ENCODE assay signal across 4 worm cellular contexts in genomic region chrII:14249489-14249888, ce11.
TF ChIP-seq lines count a peak whose summit lies in the region.

No protein-coding gene starts in this region.

TF ChIP-seq in whole organism, L2 larva, 48 proteins besides CTCF, POLR2A, EP300 and RAD21 (continues in another document):
- TF ChIP-seq C34F6.9 (tag; optimal IDR thresholded peaks at IDR 0.05; lab: Kevin White, UChicago): peak; percentile 43
- no peak for TF ChIP-seq nhr-11 (tag; optimal IDR thresholded peaks at IDR 0.05; lab: Kevin White, UChicago)
- peak; percentile 25 for TF ChIP-seq unc-55 (GFP tag; optimal IDR thresholded peaks at IDR 0.05; lab: Kevin White, UChicago)
- peak; percentile 19 for TF ChIP-seq sma-3 (GFP tag; optimal IDR thresholded peaks at IDR 0.05; lab: Kevin White, UChicago)
- no peak for TF ChIP-seq blmp-1 (tag; optimal IDR thresholded peaks at IDR 0.05; lab: Kevin White, UChicago; ENCODE audit: insufficient read depth)
- TF ChIP-seq mbf-1 (tag; optimal IDR thresholded peaks at IDR 0.05; lab: Kevin White, UChicago): no peak
- TF ChIP-seq lin-39 (tag; optimal IDR thresholded peaks at IDR 0.05; lab: Kevin White, UChicago): no peak
- TF ChIP-seq elt-3 (tag; optimal IDR thresholded peaks at IDR 0.05; lab: Kevin White, UChicago): no peak
- peak; percentile 51 for TF ChIP-seq F13H6.1 (tag; optimal IDR thresholded peaks at IDR 0.05; lab: Kevin White, UChicago)
- peak in 1 of 2 experiments; percentile 8 for TF ChIP-seq lsy-2 (tag; optimal IDR thresholded peaks at IDR 0.05; lab: Kevin White, UChicago)
- no peak for TF ChIP-seq ceh-16 (tag; optimal IDR thresholded peaks at IDR 0.05; lab: Kevin White, UChicago)
- no peak for TF ChIP-seq zag-1 (tag; optimal IDR thresholded peaks at IDR 0.05; lab: Kevin White, UChicago)
- TF ChIP-seq nhr-12 (tag; optimal IDR thresholded peaks at IDR 0.05; lab: Kevin White, UChicago): no peak
- TF ChIP-seq snpc-4 (tag; optimal IDR thresholded peaks at IDR 0.05; lab: Kevin White, UChicago): no peak
- peak; percentile 14 for TF ChIP-seq egl-27 (tag; optimal IDR thresholded peaks at IDR 0.05; lab: Kevin White, UChicago)
- peak; percentile 37 for TF ChIP-seq nhr-25 (tag; optimal IDR thresholded peaks at IDR 0.05; lab: Kevin White, UChicago)
- peak; percentile 79 for TF ChIP-seq nhr-129 (tag; optimal IDR thresholded peaks at IDR 0.05; lab: Kevin White, UChicago)
- peak; percentile 39 for TF ChIP-seq ztf-4 (tag; optimal IDR thresholded peaks at IDR 0.05; lab: Kevin White, UChicago)
- TF ChIP-seq nhr-77 (tag; optimal IDR thresholded peaks at IDR 0.05; lab: Kevin White, UChicago): no peak
- no peak for TF ChIP-seq ztf-1 (GFP tag; conservative IDR thresholded peaks at IDR 0.05; lab: Robert Waterston, UW)
- no peak for TF ChIP-seq skn-1 (tag; optimal IDR thresholded peaks at IDR 0.05; lab: Kevin White, UChicago)
- TF ChIP-seq mdl-1 (tag; optimal IDR thresholded peaks at IDR 0.05; lab: Kevin White, UChicago): peak; percentile 53 to 60
- TF ChIP-seq sem-4 (tag; optimal IDR thresholded peaks at IDR 0.05; lab: Kevin White, UChicago): no peak
- TF ChIP-seq lin-13 (GFP tag; optimal IDR thresholded peaks at IDR 0.05; lab: Kevin White, UChicago): peak; percentile 14

TF ChIP-seq in whole organism, L4 larva, 104 proteins besides CTCF, POLR2A, EP300 and RAD21 (continues in another document):
- no peak for TF ChIP-seq ztf-7 (tag; optimal IDR thresholded peaks at IDR 0.05; lab: Kevin White, UChicago)
- no peak for TF ChIP-seq ztf-11 (tag; optimal IDR thresholded peaks at IDR 0.05; lab: Kevin White, UChicago)
- TF ChIP-seq daf-16 (GFP tag; optimal IDR thresholded peaks at IDR 0.05; lab: Kevin White, UChicago): no peak
- peak; percentile 57 for TF ChIP-seq daf-16 (tag; optimal IDR thresholded peaks at IDR 0.05; lab: Kevin White, UChicago)
- TF ChIP-seq mes-2 (tag; optimal IDR thresholded peaks at IDR 0.05; lab: Kevin White, UChicago; ENCODE audit: poor library complexity, severe bottlenecking): peak; percentile 73
- peak; percentile 45; the same call in 1 of the 2 replicates for TF ChIP-seq madf-9 (GFP tag; conservative IDR thresholded peaks at IDR 0.05; lab: Robert Waterston, UW)
- TF ChIP-seq hif-1 (tag; optimal IDR thresholded peaks at IDR 0.05; lab: Kevin White, UChicago): peak in 1 of 2 experiments; percentile 38
- peak; percentile 85 for TF ChIP-seq hlh-30 (tag; optimal IDR thresholded peaks at IDR 0.05; lab: Kevin White, UChicago; ENCODE audit: insufficient read depth)
- no peak for TF ChIP-seq ceh-62 (tag; optimal IDR thresholded peaks at IDR 0.05; lab: Kevin White, UChicago)
- peak; percentile 47 for TF ChIP-seq dve-1 (tag; optimal IDR thresholded peaks at IDR 0.05; lab: Kevin White, UChicago; ENCODE audit: insufficient read depth)
- TF ChIP-seq egl-43 (GFP tag; IDR thresholded peaks at IDR 0.05; lab: Robert Waterston, UW): no peak
- no peak for TF ChIP-seq Y75B8A.6 (GFP tag; IDR thresholded peaks at IDR 0.05; lab: Robert Waterston, UW)
- no peak for TF ChIP-seq cey-2 (tag; optimal IDR thresholded peaks at IDR 0.05; lab: Kevin White, UChicago; ENCODE audit: borderline replicate concordance, insufficient read depth)
- TF ChIP-seq pqm-1 (tag; optimal IDR thresholded peaks at IDR 0.05; lab: Kevin White, UChicago): no peak
- peak; percentile 50 for TF ChIP-seq ceh-28 (tag; optimal IDR thresholded peaks at IDR 0.05; lab: Kevin White, UChicago)
- peak; percentile 99 for TF ChIP-seq aha-1 (tag; lab: Kevin White, UChicago)
- no peak for TF ChIP-seq vab-7 (GFP tag; IDR thresholded peaks at IDR 0.05; lab: Robert Waterston, UW)
- no peak for TF ChIP-seq nhr-76 (tag; optimal IDR thresholded peaks at IDR 0.05; lab: Kevin White, UChicago)
- TF ChIP-seq zag-1 (tag; optimal IDR thresholded peaks at IDR 0.05; lab: Kevin White, UChicago): no peak
- peak; percentile 42 for TF ChIP-seq nhr-6 (tag; optimal IDR thresholded peaks at IDR 0.05; lab: Kevin White, UChicago)
- no peak for TF ChIP-seq Y5F2A.4 (GFP tag; optimal IDR thresholded peaks at IDR 0.05; lab: Kevin White, UChicago)
- no peak for TF ChIP-seq zip-2 (tag; optimal IDR thresholded peaks at IDR 0.05; lab: Kevin White, UChicago)
- TF ChIP-seq tag-97 (GFP tag; IDR thresholded peaks at IDR 0.05; lab: Robert Waterston, UW): no peak

TF ChIP-seq in whole organism, late embryonic, 69 proteins besides CTCF, POLR2A, EP300 and RAD21 (continues in another document):
- peak; percentile 45 for TF ChIP-seq fkh-10 (GFP tag; optimal IDR thresholded peaks at IDR 0.05; lab: Kevin White, UChicago)
- TF ChIP-seq ceh-6 (GFP tag; optimal IDR thresholded peaks at IDR 0.05; lab: Kevin White, UChicago): peak; percentile 8
- TF ChIP-seq npax-4 (tag; optimal IDR thresholded peaks at IDR 0.05; lab: Kevin White, UChicago): no peak
- peak; percentile 49 for TF ChIP-seq ceh-34 (tag; optimal IDR thresholded peaks at IDR 0.05; lab: Kevin White, UChicago)
- TF ChIP-seq elt-2 (tag; optimal IDR thresholded peaks at IDR 0.05; lab: Kevin White, UChicago): no peak
- TF ChIP-seq sdc-2 (tag; optimal IDR thresholded peaks at IDR 0.05; lab: Kevin White, UChicago): peak; percentile 30
- peak; percentile 19 for TF ChIP-seq hlh-6 (tag; optimal IDR thresholded peaks at IDR 0.05; lab: Kevin White, UChicago)
- peak; percentile 29 for TF ChIP-seq lin-11 (tag; optimal IDR thresholded peaks at IDR 0.05; lab: Kevin White, UChicago)
- TF ChIP-seq ceh-31 (tag; optimal IDR thresholded peaks at IDR 0.05; lab: Kevin White, UChicago): peak; percentile 62
- peak; percentile 14 for TF ChIP-seq ref-2 (tag; optimal IDR thresholded peaks at IDR 0.05; lab: Kevin White, UChicago)
- no peak for TF ChIP-seq ztf-16 (tag; optimal IDR thresholded peaks at IDR 0.05; lab: Kevin White, UChicago)
- TF ChIP-seq ceh-19 (GFP tag; optimal IDR thresholded peaks at IDR 0.05; lab: Kevin White, UChicago): peak; percentile 33
- TF ChIP-seq tbx-2 (tag; optimal IDR thresholded peaks at IDR 0.05; lab: Kevin White, UChicago): peak; percentile 67
- no peak for TF ChIP-seq fax-1 (tag; optimal IDR thresholded peaks at IDR 0.05; lab: Kevin White, UChicago)
- peak; percentile 40 for TF ChIP-seq unc-42 (tag; optimal IDR thresholded peaks at IDR 0.05; lab: Kevin White, UChicago)
- no peak for TF ChIP-seq tbx-7 (tag; optimal IDR thresholded peaks at IDR 0.05; lab: Kevin White, UChicago)
- TF ChIP-seq hlh-30 (tag; optimal IDR thresholded peaks at IDR 0.05; lab: Kevin White, UChicago; ENCODE audit: insufficient read depth): peak; percentile 66
- TF ChIP-seq ama-1 (optimal IDR thresholded peaks at IDR 0.05; lab: Kevin White, UChicago): peak; percentile 64
- peak; percentile 68 for TF ChIP-seq ceh-48 (tag; optimal IDR thresholded peaks at IDR 0.05; lab: Kevin White, UChicago)
- peak; percentile 76 for TF ChIP-seq nfya-1 (tag; optimal IDR thresholded peaks at IDR 0.05; lab: Kevin White, UChicago)
- TF ChIP-seq madf-2 (tag; optimal IDR thresholded peaks at IDR 0.05; lab: Kevin White, UChicago): peak; percentile 99
- peak; percentile 1 for TF ChIP-seq hlh-8 (tag; optimal IDR thresholded peaks at IDR 0.05; lab: Kevin White, UChicago)
- no peak for TF ChIP-seq unc-3 (GFP tag; conservative IDR thresholded peaks at IDR 0.05; lab: Robert Waterston, UW)
- TF ChIP-seq unc-3 (tag; optimal IDR thresholded peaks at IDR 0.05; lab: Kevin White, UChicago): no peak
- peak; percentile 52 for TF ChIP-seq mec-3 (tag; optimal IDR thresholded peaks at IDR 0.05; lab: Kevin White, UChicago; ENCODE audit: borderline replicate concordance)

TF ChIP-seq in whole organism, mixed stage, embryonic, 35 proteins besides CTCF, POLR2A, EP300 and RAD21 (continues in another document):
- no peak for TF ChIP-seq unc-62 (GFP tag; optimal IDR thresholded peaks at IDR 0.05; lab: Kevin White, UChicago)
- TF ChIP-seq elt-1 (tag; optimal IDR thresholded peaks at IDR 0.05; lab: Kevin White, UChicago; ENCODE audit: borderline replicate concordance, insufficient read depth): no peak
- TF ChIP-seq flh-1 (GFP tag; optimal IDR thresholded peaks at IDR 0.05; lab: Kevin White, UChicago): no peak
- TF ChIP-seq nhr-76 (tag; optimal IDR thresholded peaks at IDR 0.05; lab: Kevin White, UChicago): peak; percentile 22
- no peak for TF ChIP-seq zip-8 (tag; optimal IDR thresholded peaks at IDR 0.05; lab: Kevin White, UChicago)
- no peak for TF ChIP-seq unc-120 (tag; optimal IDR thresholded peaks at IDR 0.05; lab: Kevin White, UChicago; ENCODE audit: poor library complexity, severe bottlenecking)
- TF ChIP-seq ceh-43 (GFP tag; optimal IDR thresholded peaks at IDR 0.05; lab: Kevin White, UChicago): no peak
- no peak for TF ChIP-seq snpc-4 (tag; optimal IDR thresholded peaks at IDR 0.05; lab: Kevin White, UChicago)
- TF ChIP-seq elt-3 (tag; optimal IDR thresholded peaks at IDR 0.05; lab: Kevin White, UChicago): no peak
- TF ChIP-seq ham-2 (GFP tag; optimal IDR thresholded peaks at IDR 0.05; lab: Kevin White, UChicago): no peak
- no peak for TF ChIP-seq nhr-12 (tag; optimal IDR thresholded peaks at IDR 0.05; lab: Kevin White, UChicago)
- peak; percentile 31 for TF ChIP-seq ces-1 (GFP tag; optimal IDR thresholded peaks at IDR 0.05; lab: Kevin White, UChicago)
- peak; percentile 49 for TF ChIP-seq ztf-11 (tag; optimal IDR thresholded peaks at IDR 0.05; lab: Kevin White, UChicago)
- TF ChIP-seq mep-1 (tag; optimal IDR thresholded peaks at IDR 0.05; lab: Kevin White, UChicago): peak; percentile 34
- TF ChIP-seq drap-1 (GFP tag; optimal IDR thresholded peaks at IDR 0.05; lab: Kevin White, UChicago): peak; percentile 27
- TF ChIP-seq blmp-1 (tag; optimal IDR thresholded peaks at IDR 0.05; lab: Kevin White, UChicago): no peak
- no peak for TF ChIP-seq ceh-39 (tag; optimal IDR thresholded peaks at IDR 0.05; lab: Kevin White, UChicago)
- TF ChIP-seq unc-39 (tag; optimal IDR thresholded peaks at IDR 0.05; lab: Kevin White, UChicago): no peak
- TF ChIP-seq sptf-1 (tag; optimal IDR thresholded peaks at IDR 0.05; lab: Kevin White, UChicago): peak; percentile 46
- TF ChIP-seq hlh-1 (tag; optimal IDR thresholded peaks at IDR 0.05; lab: Kevin White, UChicago): peak; percentile 56
- TF ChIP-seq nhr-237 (tag; optimal IDR thresholded peaks at IDR 0.05; lab: Kevin White, UChicago): no peak
- peak; percentile 14 for TF ChIP-seq pha-4 (tag; optimal IDR thresholded peaks at IDR 0.05; lab: Kevin White, UChicago)
- peak; percentile 36 for TF ChIP-seq ceh-83 (GFP tag; optimal IDR thresholded peaks at IDR 0.05; lab: Kevin White, UChicago)
- TF ChIP-seq mls-2 (tag; optimal IDR thresholded peaks at IDR 0.05; lab: Kevin White, UChicago): no peak
- TF ChIP-seq lin-13 (tag; optimal IDR thresholded peaks at IDR 0.05; lab: Kevin White, UChicago): peak; percentile 50
- TF ChIP-seq tbx-8 (GFP tag; optimal IDR thresholded peaks at IDR 0.05; lab: Kevin White, UChicago): no peak
- no peak for TF ChIP-seq bed-3 (GFP tag; optimal IDR thresholded peaks at IDR 0.05; lab: Kevin White, UChicago)
- TF ChIP-seq sem-2 (GFP tag; optimal IDR thresholded peaks at IDR 0.05; lab: Kevin White, UChicago): peak; percentile 62
- TF ChIP-seq nhr-28 (tag; optimal IDR thresholded peaks at IDR 0.05; lab: Kevin White, UChicago): no peak
- TF ChIP-seq lin-32 (GFP tag; optimal IDR thresholded peaks at IDR 0.05; lab: Kevin White, UChicago): peak; percentile 26
- TF ChIP-seq mab-5 (tag; optimal IDR thresholded peaks at IDR 0.05; lab: Kevin White, UChicago): no peak
